Fruit fly (Drosophila melanogaster) whole organism, embryonic: ENCODE results near the gene CG10761.

Source experiments
- Aef1 ChIP-seq: fragments of 200-800 bp; sonication (Bioruptor generic); IDR thresholded peaks from 3 replicates; pipeline ENCODE4 v1.3.6; 2022; ENCODE audit warnings: missing biosample characterization, missing genetic modification characterization
- Antp ChIP-seq: fragments of 200-800 bp; sonication (Bioruptor generic); optimal IDR thresholded peaks from 3 replicates; lab custom pipeline; 2016; ENCODE audit warnings: missing biosample characterization, missing genetic modification characterization
- Bteb2 ChIP-seq: fragments of 200-800 bp; sonication (Bioruptor generic); optimal IDR thresholded peaks from 2 replicates; lab custom pipeline; 2016; ENCODE audit warnings: missing biosample characterization, missing genetic modification characterization
- CG11093 ChIP-seq: fragments of 200-800 bp; sonication (Bioruptor generic); IDR thresholded peaks from 3 replicates; pipeline ENCODE4 v1.3.6; 2022; ENCODE audit warnings: missing biosample characterization, missing genetic modification characterization
- CG13287 ChIP-seq: fragments of 200-800 bp; sonication (Bioruptor generic); IDR thresholded peaks from 2 replicates; pipeline ENCODE4 v1.3.6; 2022; ENCODE audit warnings: missing biosample characterization, missing genetic modification characterization; ENCODE audit not compliant: partially characterized antibody
- CG17359 ChIP-seq: fragments of 200-800 bp; sonication (Bioruptor generic); optimal IDR thresholded peaks from 3 replicates; lab custom pipeline; 2018; ENCODE audit warnings: missing biosample characterization, mild to moderate bottlenecking, missing genetic modification characterization, moderate library complexity
- CG17361 ChIP-seq: fragments of 200-800 bp; sonication (Bioruptor generic); IDR thresholded peaks from 3 replicates; pipeline ENCODE4 v1.3.6; 2022; ENCODE audit warnings: missing biosample characterization, missing genetic modification characterization
- CG17385 ChIP-seq: fragments of 200-800 bp; sonication (Bioruptor generic); optimal IDR thresholded peaks from 3 replicates; lab custom pipeline; 2018; ENCODE audit warnings: missing biosample characterization, mild to moderate bottlenecking, missing genetic modification characterization
- CG18262 ChIP-seq: fragments of 200-800 bp; optimal IDR thresholded peaks from 3 replicates; lab custom pipeline; 2019; ENCODE audit warnings: missing biosample characterization, mild to moderate bottlenecking, missing genetic modification characterization, moderate library complexity
- CG18476 ChIP-seq: fragments of 200-800 bp; sonication (Bioruptor generic); optimal IDR thresholded peaks from 2 replicates; lab custom pipeline; 2016; ENCODE audit warnings: missing biosample characterization, mild to moderate bottlenecking, missing genetic modification characterization
- CG2875 ChIP-seq: fragments of 200-800 bp; sonication (Bioruptor generic); optimal IDR thresholded peaks from 2 replicates; lab custom pipeline; 2017; ENCODE audit warnings: missing biosample characterization, mild to moderate bottlenecking, missing genetic modification characterization, missing genetic modification reagents
- CG3065 ChIP-seq: fragments of 200-800 bp; sonication (Bioruptor generic); optimal IDR thresholded peaks from 2 replicates; lab custom pipeline; 2016; ENCODE audit warnings: missing biosample characterization, missing genetic modification characterization
- CG3163 ChIP-seq: fragments of 200-800 bp; sonication (Bioruptor generic); optimal IDR thresholded peaks from 3 replicates; lab custom pipeline; 2016; ENCODE audit warnings: missing biosample characterization, missing genetic modification characterization
- CG4360 ChIP-seq: fragments of 200-800 bp; sonication (Bioruptor generic); IDR thresholded peaks from 2 replicates; pipeline ENCODE4 v1.3.6; 2022; ENCODE audit warnings: missing biosample characterization, missing genetic modification characterization
- CG4404 ChIP-seq: fragments of 200-800 bp; sonication (Bioruptor generic); IDR thresholded peaks from 2 replicates; pipeline ENCODE4 v1.3.6; 2022; ENCODE audit warnings: missing biosample characterization, missing genetic modification characterization
- CG5245 ChIP-seq: fragments of 200-800 bp; sonication (Bioruptor generic); optimal IDR thresholded peaks from 3 replicates; lab custom pipeline; 2016; ENCODE audit warnings: missing biosample characterization, missing genetic modification characterization
- CG6254 ChIP-seq: fragments of 200-800 bp; sonication (Bioruptor generic); optimal IDR thresholded peaks from 3 replicates; lab custom pipeline; 2017; ENCODE audit warnings: mild to moderate bottlenecking, missing biosample characterization, missing genetic modification reagents, missing genetic modification characterization
- CG7357 ChIP-seq: fragments of 200-800 bp; sonication (Bioruptor generic); IDR thresholded peaks from 3 replicates; pipeline ENCODE4 v1.3.6; 2022; ENCODE audit warnings: missing biosample characterization, missing genetic modification characterization
- CG7745 ChIP-seq: fragments of 200-800 bp; sonication (Bioruptor generic); optimal IDR thresholded peaks from 2 replicates; lab custom pipeline; 2018; ENCODE audit warnings: missing biosample characterization, mild to moderate bottlenecking, missing genetic modification characterization, moderate library complexity
- CHES-1-like ChIP-seq: fragments of 200-800 bp; sonication (Bioruptor generic); optimal IDR thresholded peaks from 2 replicates; lab custom pipeline; 2016; ENCODE audit warnings: missing biosample characterization, missing genetic modification characterization
- Dll ChIP-seq: fragments of 200-800 bp; sonication (Bioruptor generic); IDR thresholded peaks from 4 replicates; pipeline ENCODE4 v1.3.6; 2022; ENCODE audit warnings: missing biosample characterization, missing genetic modification characterization; ENCODE audit not compliant: partially characterized antibody
- Drgx ChIP-seq: fragments of 200-800 bp; sonication (Bioruptor generic); IDR thresholded peaks from 2 replicates; pipeline ENCODE4 v1.3.6; 2022; ENCODE audit warnings: missing biosample characterization, missing genetic modification characterization
- Fer1 ChIP-seq: fragments of 200-800 bp; sonication (Bioruptor generic); optimal IDR thresholded peaks from 2 replicates; lab custom pipeline; 2017; ENCODE audit warnings: missing biosample characterization, mild to moderate bottlenecking, missing genetic modification characterization
- Fer2 ChIP-seq: fragments of 200-800 bp; sonication (Bioruptor generic); optimal IDR thresholded peaks from 2 replicates; lab custom pipeline; 2018; ENCODE audit warnings: missing biosample characterization, mild to moderate bottlenecking, missing genetic modification characterization, moderate library complexity
- H15 ChIP-seq: fragments of 200-800 bp; sonication (Bioruptor generic); IDR thresholded peaks from 3 replicates; pipeline ENCODE4 v1.3.6; 2022; ENCODE audit warnings: missing biosample characterization, missing genetic modification characterization
- HHEX ChIP-seq: fragments of 200-800 bp; sonication (Bioruptor generic); optimal IDR thresholded peaks from 3 replicates; lab custom pipeline; 2017; ENCODE audit warnings: missing biosample characterization, mild to moderate bottlenecking, missing genetic modification characterization, missing genetic modification reagents
- Hmr ChIP-seq: fragments of 200-800 bp; sonication (Bioruptor generic); optimal IDR thresholded peaks from 3 replicates; lab custom pipeline; 2017; ENCODE audit warnings: mild to moderate bottlenecking, missing biosample characterization, missing genetic modification reagents, missing genetic modification characterization
- Lpt ChIP-seq: fragments of >200 bp; optimal IDR thresholded peaks from 2 replicates; lab custom pipeline; 2018; ENCODE audit warnings: missing biosample characterization, missing genetic modification characterization
- Meics ChIP-seq: fragments of 200-800 bp; sonication (Bioruptor generic); optimal IDR thresholded peaks from 2 replicates; lab custom pipeline; 2017; ENCODE audit warnings: missing biosample characterization, mild to moderate bottlenecking, missing genetic modification characterization
- Myb ChIP-seq: fragments of 200-800 bp; sonication (Bioruptor generic); optimal IDR thresholded peaks from 2 replicates; lab custom pipeline; 2016; ENCODE audit warnings: missing biosample characterization, missing genetic modification characterization
- Ptx1 ChIP-seq: fragments of 200-800 bp; sonication (Bioruptor generic); IDR thresholded peaks from 2 replicates; pipeline ENCODE4 v1.3.6; 2022; ENCODE audit warnings: missing biosample characterization, missing genetic modification characterization
- Rx ChIP-seq: fragments of 200-800 bp; sonication (Bioruptor generic); IDR thresholded peaks from 2 replicates; pipeline ENCODE4 v1.3.6; 2022; ENCODE audit warnings: missing biosample characterization, missing genetic modification characterization
- Sox100B ChIP-seq: fragments of 200-800 bp; sonication (Bioruptor generic); optimal IDR thresholded peaks from 3 replicates; lab custom pipeline; 2018; ENCODE audit warnings: missing biosample characterization, mild to moderate bottlenecking, missing genetic modification characterization
- ac ChIP-seq: fragments of 200-800 bp; sonication (Bioruptor generic); optimal IDR thresholded peaks from 3 replicates; lab custom pipeline; 2017; ENCODE audit warnings: missing biosample characterization, mild to moderate bottlenecking, missing genetic modification characterization
- amos ChIP-seq: fragments of 200-800 bp; sonication (Bioruptor generic); IDR thresholded peaks from 2 replicates; pipeline ENCODE4 v1.3.6; 2022; ENCODE audit warnings: missing biosample characterization, missing genetic modification characterization; ENCODE audit not compliant: partially characterized antibody
- az2 ChIP-seq: fragments of 200-800 bp; sonication (Bioruptor generic); optimal IDR thresholded peaks from 3 replicates; lab custom pipeline; 2016; ENCODE audit warnings: missing biosample characterization, missing genetic modification characterization
- cg ChIP-seq: fragments of 200-800 bp; sonication (Bioruptor generic); optimal IDR thresholded peaks from 3 replicates; lab custom pipeline; 2019; ENCODE audit warnings: missing biosample characterization, mild to moderate bottlenecking, missing genetic modification characterization, moderate library complexity
- chm ChIP-seq: fragments of 200-800 bp; sonication (Bioruptor generic); IDR thresholded peaks from 2 replicates; pipeline ENCODE4 v1.3.6; 2022; ENCODE audit warnings: missing biosample characterization, missing genetic modification characterization
- dati ChIP-seq: fragments of 200-800 bp; sonication (Bioruptor generic); IDR thresholded peaks from 2 replicates; pipeline ENCODE4 v1.3.6; 2022; ENCODE audit warnings: missing biosample characterization, missing genetic modification characterization
- dm ChIP-seq: fragments of 200-800 bp; sonication (Bioruptor generic); optimal IDR thresholded peaks from 3 replicates; lab custom pipeline; 2016; ENCODE audit warnings: missing biosample characterization, missing genetic modification characterization
- dmrt99B ChIP-seq: fragments of 200-800 bp; sonication (Bioruptor generic); optimal IDR thresholded peaks from 2 replicates; lab custom pipeline; 2018; ENCODE audit warnings: missing biosample characterization, mild to moderate bottlenecking, missing genetic modification characterization, moderate library complexity
- gem ChIP-seq: fragments of 200-800 bp; sonication (Bioruptor generic); optimal IDR thresholded peaks from 2 replicates; lab custom pipeline; 2019; ENCODE audit warnings: missing biosample characterization, mild to moderate bottlenecking, missing genetic modification characterization, moderate library complexity
- jigr1 ChIP-seq: fragments of 200-800 bp; sonication (Bioruptor generic); IDR thresholded peaks from 3 replicates; pipeline ENCODE4 v1.3.6; 2022; ENCODE audit warnings: missing biosample characterization, missing genetic modification characterization
- lmd ChIP-seq: fragments of 200-800 bp; sonication (Bioruptor generic); IDR thresholded peaks from 2 replicates; pipeline ENCODE4 v1.3.6; 2022; ENCODE audit warnings: missing biosample characterization, missing genetic modification characterization
- phol ChIP-seq: fragments of 200-800 bp; sonication (Bioruptor generic); optimal IDR thresholded peaks from 3 replicates; lab custom pipeline; 2018; ENCODE audit warnings: missing biosample characterization, mild to moderate bottlenecking, missing genetic modification characterization, moderate library complexity
- prd ChIP-seq, 3 experiments: fragments of >200 bp in 2 of 3; fragments of 200-800 bp in 1 of 3; sonication (Bioruptor generic) in 1 of 3; optimal IDR thresholded peaks in 2 of 3; IDR thresholded peaks in 1 of 3; 2 replicates in 2 of 3; 3 replicates in 1 of 3; pipeline versions ENCODE4 v1.3.6 to Lab custom; 2017 to 2022; ENCODE audit warnings: missing biosample characterization in 1 of 3, missing genetic modification characterization in 1 of 3
- pzg ChIP-seq: fragments of 200-800 bp; sonication (Bioruptor generic); optimal IDR thresholded peaks from 3 replicates; lab custom pipeline; 2018; ENCODE audit warnings: missing biosample characterization, mild to moderate bottlenecking, missing genetic modification characterization, moderate library complexity
- shn ChIP-seq: fragments of 200-800 bp; sonication (Bioruptor generic); optimal IDR thresholded peaks from 3 replicates; lab custom pipeline; 2016; ENCODE audit warnings: missing biosample characterization, missing genetic modification characterization
- slou ChIP-seq: fragments of 200-800 bp; sonication (Bioruptor generic); optimal IDR thresholded peaks from 3 replicates; lab custom pipeline; 2016; ENCODE audit warnings: missing biosample characterization, missing genetic modification characterization
- wek ChIP-seq: fragments of 200-800 bp; sonication (Bioruptor generic); optimal IDR thresholded peaks from 3 replicates; lab custom pipeline; 2018; ENCODE audit warnings: missing biosample characterization, mild to moderate bottlenecking, missing genetic modification characterization, moderate library complexity

CG10761 gene

dm6 chrX:8125224-8125649 is 37.4 kb downstream of the CG10761 start (continued):
- no peak for TF ChIP-seq Fer2 (tag; lab: Kevin White, UChicago)
- TF ChIP-seq CG6254 (GFP tag; lab: Kevin White, UChicago), result peak; percentile 59
- TF ChIP-seq pzg (GFP tag; lab: Kevin White, UChicago), result no peak
- TF ChIP-seq CG17361 (GFP tag; lab: Robert Waterston, UW), result peak; percentile 81; the same call in 2 of the 3 replicates
- peak; percentile 19 for TF ChIP-seq Meics
- no peak for TF ChIP-seq Antp (GFP tag; lab: Kevin White, UChicago)
- peak; percentile 75 for TF ChIP-seq gem (tag; lab: Kevin White, UChicago)
- no peak for TF ChIP-seq CG4404
- TF ChIP-seq Bteb2, result no peak
- TF ChIP-seq Hmr (GFP tag; lab: Kevin White, UChicago), result peak; percentile 3
- peak; percentile 77 for TF ChIP-seq dmrt99B (tag; lab: Kevin White, UChicago)
- no peak for TF ChIP-seq CG3163 (GFP tag; lab: Kevin White, UChicago)
- no peak for TF ChIP-seq slou (GFP tag; lab: Kevin White, UChicago)
- no peak for TF ChIP-seq Lpt
- no peak for TF ChIP-seq dati (GFP tag; lab: Robert Waterston, UW)
- TF ChIP-seq dm, result no peak
- no peak for TF ChIP-seq CG4360
- TF ChIP-seq H15 (GFP tag; lab: Robert Waterston, UW), result 0 out of 3 replicates have a peak, but pooled peaks have one; percentile 50
- no peak for TF ChIP-seq wek (GFP tag; lab: Kevin White, UChicago)
- TF ChIP-seq Dll (GFP tag; lab: Robert Waterston, UW), result no peak
- peak; percentile 72 for TF ChIP-seq Ptx1
- no peak for TF ChIP-seq amos (GFP tag; lab: Robert Waterston, UW)
- peak; percentile 57 for TF ChIP-seq CG17385 (GFP tag; lab: Kevin White, UChicago)
- no peak for TF ChIP-seq shn (GFP tag; lab: Kevin White, UChicago)
- TF ChIP-seq CG11093, result no peak
- no peak for TF ChIP-seq CHES-1-like (GFP tag; lab: Kevin White, UChicago)
- peak; percentile 37 for TF ChIP-seq Fer1 (GFP tag; lab: Kevin White, UChicago)
- peak; percentile 47 for TF ChIP-seq az2 (GFP tag; lab: Kevin White, UChicago)
- TF ChIP-seq Aef1 (GFP tag; lab: Robert Waterston, UW), result peak; percentile 24; the same call in 1 of the 3 replicates
- TF ChIP-seq CG13287 (GFP tag; lab: Robert Waterston, UW), result no peak
- peak; percentile 76 for TF ChIP-seq phol (tag; lab: Kevin White, UChicago)
- no peak for TF ChIP-seq prd (optimal IDR thresholded peaks at IDR 0.05; lab: Kevin White, UChicago)
- TF ChIP-seq prd (GFP tag; IDR thresholded peaks at IDR 0.05; lab: Robert Waterston, UW), result peak; percentile 71; the same call in 2 of the 3 replicates
- TF ChIP-seq CG2875 (GFP tag; lab: Kevin White, UChicago), result peak; percentile 41
- peak; percentile 65 for TF ChIP-seq CG17359 (tag; lab: Kevin White, UChicago)
- TF ChIP-seq cg, result no peak
- 0 out of 3 replicates have a peak, but pooled peaks have one; percentile 29 for TF ChIP-seq CG7357 (GFP tag; lab: Robert Waterston, UW)
- no peak for TF ChIP-seq Myb (GFP tag; lab: Kevin White, UChicago)
- TF ChIP-seq chm (GFP tag; lab: Robert Waterston, UW), result peak; percentile 28; the same call in 1 of the 2 replicates
- no peak for TF ChIP-seq Rx (GFP tag; lab: Robert Waterston, UW)
- TF ChIP-seq CG3065, result no peak
- no peak for TF ChIP-seq CG5245
- peak; percentile 85 for TF ChIP-seq CG18262 (tag; lab: Kevin White, UChicago)
- TF ChIP-seq jigr1, result no peak
- TF ChIP-seq Drgx (GFP tag; lab: Robert Waterston, UW), result peak; percentile 55
- no peak for TF ChIP-seq CG18476 (GFP tag; lab: Kevin White, UChicago)
- peak; percentile 26 for TF ChIP-seq HHEX (GFP tag; lab: Kevin White, UChicago)
- TF ChIP-seq lmd, result peak; percentile 45; the same call in 1 of the 2 replicates
- TF ChIP-seq Sox100B (GFP tag; lab: Kevin White, UChicago), result peak; percentile 83
- no peak for TF ChIP-seq ac (GFP tag; lab: Kevin White, UChicago)
- TF ChIP-seq CG7745 (tag; lab: Kevin White, UChicago), result no peak
